Worm (Caenorhabditis elegans): ENCODE results near the gene F44F4.10.

ce11 chrII:10955114-10955513, 38.0 kb upstream of the F44F4.10 start:
- no peak for TF ChIP-seq nhr-12 (tag; optimal IDR thresholded peaks at IDR 0.05)
- no peak for TF ChIP-seq mdl-1 (tag; optimal IDR thresholded peaks at IDR 0.05)
- TF ChIP-seq egl-27 (tag; optimal IDR thresholded peaks at IDR 0.05): no peak
- TF ChIP-seq ama-1 (optimal IDR thresholded peaks at IDR 0.05): no peak
- no peak for TF ChIP-seq skn-1 (tag; optimal IDR thresholded peaks at IDR 0.05)
- TF ChIP-seq snpc-4 (tag; optimal IDR thresholded peaks at IDR 0.05): no peak
- no peak for TF ChIP-seq elt-3 (tag; optimal IDR thresholded peaks at IDR 0.05)
- no peak for TF ChIP-seq fos-1 (tag; optimal IDR thresholded peaks at IDR 0.05)
- no peak for TF ChIP-seq Y55F3AM.14 (GFP tag; optimal IDR thresholded peaks at IDR 0.05)
- no peak for TF ChIP-seq nhr-237 (tag; optimal IDR thresholded peaks at IDR 0.05)
- TF ChIP-seq unc-55 (GFP tag; optimal IDR thresholded peaks at IDR 0.05): no peak
- no peak for TF ChIP-seq nhr-77 (tag; optimal IDR thresholded peaks at IDR 0.05)
- no peak for TF ChIP-seq nhr-11 (tag; optimal IDR thresholded peaks at IDR 0.05)
- TF ChIP-seq lsy-2 (tag; optimal IDR thresholded peaks at IDR 0.05): no peak
